Fruit fly (Drosophila melanogaster) whole organism: ENCODE measurements around the gene CG14664.

ENCODE experiments used
- CG8478 ChIP-seq: fragments of >200 bp; optimal IDR thresholded peaks from 2 replicates; lab custom pipeline; 2018; ENCODE audit warnings: inconsistent platforms
- Dll ChIP-seq: fragments of >200 bp; optimal IDR thresholded peaks from 2 replicates; lab custom pipeline; 2017
- EcR ChIP-seq, 2 experiments: fragments of >200 bp; optimal IDR thresholded peaks; 2 replicates each; lab custom pipeline; 2017; ENCODE audit warnings: missing biosample characterization in 2 of 2, missing genetic modification characterization in 2 of 2, missing genetic modification reagents in 2 of 2
- pan ChIP-seq: fragments of >200 bp; optimal IDR thresholded peaks from 2 replicates; lab custom pipeline; 2017
- psq ChIP-seq: fragments of >200 bp; optimal IDR thresholded peaks from 2 replicates; lab custom pipeline; 2017
- usp ChIP-seq: fragments of >200 bp; optimal IDR thresholded peaks from 2 replicates; lab custom pipeline; 2017; ENCODE audit warnings: missing biosample characterization, missing genetic modification characterization, mixed read lengths

CG14664 gene

DNA sequence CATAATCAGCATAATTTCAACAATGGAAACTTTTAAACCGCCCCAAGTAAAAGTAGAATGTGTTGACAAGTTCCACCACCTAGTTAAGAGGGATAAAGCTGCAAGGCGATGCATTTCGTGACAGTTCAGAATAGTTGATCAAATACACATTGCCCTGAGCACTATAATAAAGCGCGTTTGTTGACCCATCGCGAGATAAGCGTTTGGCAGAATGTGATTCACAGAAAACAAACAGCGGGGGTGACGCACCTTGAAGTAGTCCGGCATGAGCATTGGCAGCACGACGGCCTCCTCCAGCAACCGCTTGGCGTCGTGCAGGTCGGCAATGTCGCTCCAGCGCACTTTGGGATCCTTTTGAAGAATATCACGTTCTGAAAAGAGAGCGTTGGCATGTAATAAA, 5.5 kb downstream of the CG14664 start:
- TF ChIP-seq EcR (GFP tag; optimal IDR thresholded peaks at IDR 0.05; lab: Kevin White, UChicago) (no peak), psq (lab: Kevin White, UChicago) (no peak), CG8478 (no peak), pan (lab: Kevin White, UChicago) (no peak), usp (GFP tag; lab: Kevin White, UChicago) (no peak)

DNA sequence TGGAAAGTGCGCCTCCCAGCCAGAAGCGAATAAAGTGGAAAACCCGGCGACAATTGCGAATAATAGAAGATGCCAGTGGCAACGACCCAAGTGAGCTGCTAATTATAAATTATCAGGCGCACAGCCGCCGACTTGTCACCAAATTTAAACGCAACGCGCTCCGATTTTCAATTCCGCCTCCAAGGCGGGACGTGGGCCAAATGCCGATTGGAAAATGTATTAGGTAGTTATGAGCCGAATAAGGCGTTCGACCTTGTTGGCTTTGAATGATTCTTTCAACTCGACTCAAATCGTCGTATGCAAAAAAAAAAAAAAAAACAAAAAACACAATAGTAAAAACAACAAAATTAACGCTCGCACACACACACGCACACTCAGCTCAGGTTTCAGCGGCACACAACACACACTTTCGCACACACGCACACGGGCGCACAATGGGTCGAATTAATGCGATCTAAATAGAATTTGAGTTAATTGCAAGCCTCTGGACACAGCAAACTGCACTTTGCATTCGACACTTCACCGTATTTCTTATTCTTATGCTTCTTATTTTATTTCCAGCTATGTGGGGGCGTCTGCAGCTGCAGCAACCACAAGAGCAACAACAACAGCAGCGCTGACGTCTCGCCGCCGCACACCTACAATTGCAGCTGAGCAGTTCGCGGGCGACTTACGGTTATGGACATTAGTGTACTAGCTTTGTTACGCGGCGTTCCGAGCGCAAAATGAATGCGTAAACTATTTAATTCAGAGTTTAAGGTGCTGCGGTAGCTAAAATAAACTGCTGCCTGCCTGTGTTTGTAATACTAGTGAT, 7.7 kb downstream of the CG14664 start:
- TF ChIP-seq usp (GFP tag; lab: Kevin White, UChicago) (no peak), CG8478 (no peak), psq (lab: Kevin White, UChicago) (no peak), EcR (GFP tag; optimal IDR thresholded peaks at IDR 0.05; lab: Kevin White, UChicago) (no peak), pan (lab: Kevin White, UChicago) (no peak), Dll (lab: Kevin White, UChicago) (no peak)

DNA sequence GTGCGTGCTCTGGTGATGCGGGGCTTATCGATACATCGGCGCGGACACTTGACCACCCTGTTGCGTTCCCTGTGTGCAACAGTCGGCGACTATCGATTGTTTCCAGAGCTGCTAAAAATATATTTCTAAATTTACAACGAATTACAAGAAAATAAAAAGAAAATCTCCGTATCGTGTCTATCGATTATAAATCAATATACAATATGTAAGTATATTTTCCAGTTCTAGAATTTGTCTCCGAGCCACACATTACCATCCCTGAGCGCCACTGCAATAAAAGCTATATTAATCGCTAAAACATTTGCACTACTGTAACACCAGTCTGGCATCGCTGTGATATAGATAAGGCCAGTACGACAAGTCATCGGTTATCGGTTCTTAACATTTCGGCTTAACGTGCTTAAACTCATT, 8.3 kb downstream of the CG14664 start, which contains the start of the genes Kat60 and Mms19:
Kat60 (minus strand) TSS at position 13 of the 411 bp plus-strand sequence.
Mms19 (plus strand) TSS at position 347 of the 411 bp plus-strand sequence.
- TF ChIP-seq CG8478 (no peak), usp (GFP tag; lab: Kevin White, UChicago) (no peak), Dll (lab: Kevin White, UChicago) (no peak), psq (lab: Kevin White, UChicago) (no peak), EcR (GFP tag; optimal IDR thresholded peaks at IDR 0.05; lab: Kevin White, UChicago) (no peak), pan (lab: Kevin White, UChicago) (no peak)

DNA sequence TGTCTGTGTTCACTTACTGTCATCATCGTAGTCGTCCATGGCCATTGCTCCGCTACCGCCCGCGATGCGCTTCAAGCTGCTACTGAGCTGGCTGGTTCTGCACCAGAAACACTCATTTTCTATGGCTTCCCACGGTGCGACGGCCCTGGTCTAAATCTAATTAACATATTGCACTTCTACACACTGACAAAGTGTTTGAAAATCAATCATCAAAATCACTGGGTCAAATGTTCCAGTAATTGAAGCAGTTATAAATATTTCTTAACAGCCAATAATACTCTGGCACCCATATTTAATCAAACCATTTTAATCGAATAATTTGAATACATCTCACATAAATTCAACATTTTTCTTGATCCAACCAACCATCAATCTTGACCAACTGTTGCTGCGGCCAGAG, 13.3 kb downstream of the CG14664 start, which contains the start of gene rtp:
rtp (minus strand) TSS at position 101 of the 400 bp plus-strand sequence.
- TF ChIP-seq usp (GFP tag; lab: Kevin White, UChicago) (no peak), pan (lab: Kevin White, UChicago) (no peak), CG8478 (no peak), Dll (lab: Kevin White, UChicago) (no peak)

DNA sequence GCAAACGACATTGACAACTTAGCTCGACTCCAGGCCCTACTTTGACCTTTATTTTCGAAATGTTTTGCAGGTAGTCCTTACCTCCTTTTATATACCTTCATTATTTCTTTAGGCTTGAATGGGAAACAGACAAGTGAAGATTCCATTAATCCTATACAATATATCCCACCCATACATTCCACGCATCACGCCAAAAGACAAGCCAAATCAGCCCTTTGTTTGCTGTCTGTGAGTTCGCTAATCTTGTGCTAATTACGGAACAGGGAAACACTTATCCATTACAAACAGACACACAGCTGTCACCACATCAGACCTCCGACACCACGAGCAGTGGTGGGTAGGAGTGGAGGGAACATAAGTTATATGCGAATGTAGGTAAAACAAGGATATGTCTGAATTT, 16.8 kb downstream of the CG14664 start, which contains the start of gene CG33293:
CG33293 (minus strand) TSS at position 15 of the 400 bp plus-strand sequence.
- TF ChIP-seq psq (lab: Kevin White, UChicago) (no peak), Dll (lab: Kevin White, UChicago) (no peak), pan (lab: Kevin White, UChicago) (no peak), EcR (GFP tag; optimal IDR thresholded peaks at IDR 0.05; lab: Kevin White, UChicago) (no peak), usp (GFP tag; lab: Kevin White, UChicago) (no peak), CG8478 (no peak)

DNA sequence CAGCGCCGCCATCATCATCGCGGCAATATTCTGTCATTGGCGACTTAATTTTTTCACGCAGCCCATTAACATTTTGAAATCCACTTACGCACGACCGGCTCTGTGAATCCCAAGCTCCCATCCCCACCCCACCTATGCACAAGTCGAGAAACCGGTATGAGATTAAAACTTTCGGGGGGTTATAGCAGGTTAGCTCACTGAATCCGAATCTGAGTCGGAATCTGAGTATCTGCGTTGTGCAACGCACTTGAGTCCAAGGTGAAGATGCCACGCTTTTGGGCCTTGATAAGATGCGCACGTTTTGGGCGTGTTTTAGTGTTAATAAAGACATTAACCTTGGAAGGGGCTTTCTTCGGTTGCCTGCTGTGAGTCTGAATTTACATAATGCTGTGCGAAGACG, 23.0 kb downstream of the CG14664 start:
- TF ChIP-seq psq (lab: Kevin White, UChicago) = no peak
- no peak for TF ChIP-seq EcR (GFP tag; optimal IDR thresholded peaks at IDR 0.05; lab: Kevin White, UChicago)
- TF ChIP-seq CG8478 = no peak
- no peak for TF ChIP-seq pan (lab: Kevin White, UChicago)
- TF ChIP-seq usp (GFP tag; lab: Kevin White, UChicago) = no peak
- no peak for TF ChIP-seq Dll (lab: Kevin White, UChicago)

DNA sequence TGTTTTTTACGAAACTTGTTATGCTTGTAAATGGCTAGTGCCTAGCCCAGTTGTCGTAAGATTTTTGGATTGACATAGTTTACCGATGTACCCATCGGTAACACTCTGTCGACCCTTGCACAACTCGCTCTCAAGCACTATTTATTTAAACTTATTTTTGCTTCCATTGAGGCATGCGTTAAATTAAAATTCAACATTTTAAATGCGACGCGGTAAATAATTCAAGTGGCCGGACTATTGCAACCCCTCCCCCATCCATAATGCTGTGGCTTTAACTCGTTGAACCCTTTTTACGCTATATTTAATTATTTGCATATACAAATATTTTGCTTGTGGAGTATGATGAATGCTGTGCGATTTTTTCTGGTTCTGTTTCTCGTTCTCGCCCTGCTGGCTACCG, 25.4 kb downstream of the CG14664 start:
- TF ChIP-seq psq (lab: Kevin White, UChicago) (no peak), pan (lab: Kevin White, UChicago) (no peak), CG8478 (no peak), Dll (lab: Kevin White, UChicago) (no peak), EcR (GFP tag; optimal IDR thresholded peaks at IDR 0.05; lab: Kevin White, UChicago) (no peak), usp (GFP tag; lab: Kevin White, UChicago) (no peak)

DNA sequence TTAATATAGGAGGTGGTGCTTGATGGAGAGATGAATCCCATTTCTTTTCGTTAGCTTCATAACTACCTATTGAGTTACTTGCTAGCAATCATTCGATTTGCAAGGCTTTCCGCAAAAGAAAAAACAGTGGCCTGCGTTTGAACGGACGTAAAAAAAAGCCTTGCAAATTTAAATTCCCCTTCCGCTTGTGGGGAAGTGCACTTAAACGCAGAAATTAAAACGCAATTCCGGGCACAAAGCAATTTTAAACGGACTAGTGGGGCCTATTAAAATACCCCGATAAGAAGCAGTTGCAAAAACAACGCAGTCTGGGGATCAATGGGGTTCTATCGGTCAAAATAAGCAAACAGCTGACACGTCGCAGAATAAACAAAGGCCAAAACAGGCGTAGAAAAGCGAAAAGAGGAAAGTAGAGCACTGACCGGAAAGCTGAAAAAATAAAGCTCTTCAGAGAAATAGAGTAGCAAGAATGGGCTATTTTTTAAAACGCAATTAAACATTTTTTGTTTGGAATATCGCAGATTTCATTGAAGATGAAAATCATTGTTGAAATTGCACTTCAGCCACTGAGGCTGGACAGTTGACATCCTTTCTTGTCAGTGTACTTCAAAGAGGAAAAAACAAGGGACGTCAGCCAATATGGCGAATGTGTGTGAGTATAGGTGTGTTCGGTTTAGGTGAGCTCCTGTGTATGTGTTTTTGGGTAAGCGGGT, 26.7 kb downstream of the CG14664 start:
- TF ChIP-seq pan (lab: Kevin White, UChicago) (no peak), EcR (GFP tag; optimal IDR thresholded peaks at IDR 0.05; lab: Kevin White, UChicago) (peak in 1 of 2 experiments; percentile 13), usp (GFP tag; lab: Kevin White, UChicago) (no peak), psq (lab: Kevin White, UChicago) (no peak)

DNA sequence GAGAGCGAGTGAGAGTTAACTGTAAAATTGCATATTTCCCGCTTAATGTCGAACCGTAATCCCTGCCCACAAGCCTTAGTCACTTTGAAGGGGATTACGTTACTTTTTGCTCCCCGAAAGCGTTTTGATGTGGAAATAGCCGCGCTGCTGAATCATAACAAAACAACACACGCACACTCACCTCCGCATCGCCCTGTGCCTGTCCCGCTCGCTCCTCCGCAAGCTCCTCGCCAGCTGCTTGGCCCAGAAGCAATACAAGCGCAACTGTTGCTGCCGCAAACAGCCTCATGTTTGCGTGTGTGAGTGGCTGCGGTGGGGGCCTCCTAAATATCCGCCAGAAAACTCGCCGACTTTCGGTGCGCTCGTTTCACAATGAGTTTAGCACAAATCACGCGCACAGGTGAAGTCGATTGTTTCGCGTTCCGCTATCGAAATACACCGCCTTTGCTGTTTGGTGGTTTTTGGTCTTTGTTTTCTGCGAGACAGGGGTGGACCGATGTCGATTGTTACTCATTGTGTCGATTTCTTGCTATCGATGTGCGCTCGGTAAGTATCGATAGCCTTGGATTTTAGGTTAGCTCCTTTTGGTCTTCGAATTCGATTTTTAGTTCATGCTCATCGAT, 27.4 kb downstream of the CG14664 start, which contains the start of gene CtsF:
CtsF (minus strand) TSS at position 503 of the 623 bp plus-strand sequence.
- TF ChIP-seq CG8478 (peak; percentile 48), Dll (lab: Kevin White, UChicago) (no peak), psq (lab: Kevin White, UChicago) (no peak)

DNA sequence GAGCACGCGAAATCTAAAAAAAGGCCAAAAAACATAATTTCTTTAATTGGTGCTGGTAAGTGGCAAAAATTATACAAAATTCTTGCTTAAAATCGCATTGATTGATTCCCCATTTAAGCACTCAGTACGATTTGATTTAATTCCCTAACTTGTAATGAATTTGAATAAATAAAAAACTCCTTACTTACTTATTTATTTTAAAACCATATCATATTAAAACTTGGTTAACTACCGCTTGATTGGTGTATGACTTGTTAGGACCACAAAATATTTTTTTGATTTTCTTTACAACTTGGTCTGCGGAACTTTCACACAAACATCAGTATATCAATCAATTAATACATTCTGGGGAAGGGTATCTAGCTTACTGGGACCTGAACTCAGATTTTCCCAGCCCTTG, 28.9 kb downstream of the CG14664 start, which contains the start of gene CG1113:
CG1113 (plus strand) TSS at position 301 of the 400 bp plus-strand sequence.
- TF ChIP-seq CG8478 (no peak), usp (GFP tag; lab: Kevin White, UChicago) (no peak), EcR (GFP tag; optimal IDR thresholded peaks at IDR 0.05; lab: Kevin White, UChicago) (no peak), Dll (lab: Kevin White, UChicago) (no peak), pan (lab: Kevin White, UChicago) (no peak), psq (lab: Kevin White, UChicago) (no peak)
